Fruit fly (Drosophila melanogaster): ENCODE measurements around the gene RpL24-like.

dm6 chr3R:11435537-11436234 lies 4.3 kb upstream of the RpL24-like start, which contains the start of the genes Exd2 and CG5281:
- TF ChIP-seq psq (optimal IDR thresholded peaks at IDR 0.05) = no peak
- TF ChIP-seq usp (GFP tag; optimal IDR thresholded peaks at IDR 0.05) = no peak
- TF ChIP-seq CG8478 (optimal IDR thresholded peaks at IDR 0.05) = no peak
- TF ChIP-seq EcR (GFP tag; optimal IDR thresholded peaks at IDR 0.05) = no peak
